Worm (Caenorhabditis elegans): Measurements from ENCODE around the gene ndab-2.

The ndab-2 gene

ce11 chrIII:7146341-7146740 lies 34.2 kb upstream of the ndab-2 start:
- TF ChIP-seq ceh-13 (GFP tag; optimal IDR thresholded peaks at IDR 0.05) (no peak), ama-1 (optimal IDR thresholded peaks at IDR 0.05) (no peak), tra-4 (tag; optimal IDR thresholded peaks at IDR 0.05) (no peak), tbx-11 (GFP tag; IDR thresholded peaks at IDR 0.05) (no peak), scrt-1 (GFP tag; IDR thresholded peaks at IDR 0.05) (no peak), aly-1 (tag; optimal IDR thresholded peaks at IDR 0.05) (no peak), hmbx-1 (tag; optimal IDR thresholded peaks at IDR 0.05) (no peak), hmg-4 (GFP tag; optimal IDR thresholded peaks at IDR 0.05) (no peak), pes-1 (GFP tag; IDR thresholded peaks at IDR 0.05) (no peak), tbx-37 (GFP tag; conservative IDR thresholded peaks at IDR 0.05) (no peak), hnd-1 (tag; optimal IDR thresholded peaks at IDR 0.05) (no peak), ceh-36 (tag; optimal IDR thresholded peaks at IDR 0.05) (no peak), F13C5.2 (tag; optimal IDR thresholded peaks at IDR 0.05) (no peak), B0310.2 (tag; optimal IDR thresholded peaks at IDR 0.05) (no peak), sea-1 (GFP tag; conservative IDR thresholded peaks at IDR 0.05) (no peak), ets-7 (tag; optimal IDR thresholded peaks at IDR 0.05) (no peak), flt-1 (GFP tag; IDR thresholded peaks at IDR 0.05) (no peak)

ce11 chrIII:7148191-7148590 lies 32.4 kb upstream of the ndab-2 start:
- TF ChIP-seq ceh-36 (tag; optimal IDR thresholded peaks at IDR 0.05) (no peak), hmbx-1 (tag; optimal IDR thresholded peaks at IDR 0.05) (no peak), tra-4 (tag; optimal IDR thresholded peaks at IDR 0.05) (no peak), hmg-4 (GFP tag; optimal IDR thresholded peaks at IDR 0.05) (no peak), aly-1 (tag; optimal IDR thresholded peaks at IDR 0.05) (no peak), flt-1 (GFP tag; IDR thresholded peaks at IDR 0.05) (no peak), tbx-11 (GFP tag; IDR thresholded peaks at IDR 0.05) (no peak), F13C5.2 (tag; optimal IDR thresholded peaks at IDR 0.05) (no peak), tbx-37 (GFP tag; conservative IDR thresholded peaks at IDR 0.05) (no peak), B0310.2 (tag; optimal IDR thresholded peaks at IDR 0.05) (no peak), sea-1 (GFP tag; conservative IDR thresholded peaks at IDR 0.05) (no peak), hnd-1 (tag; optimal IDR thresholded peaks at IDR 0.05) (no peak), pes-1 (GFP tag; IDR thresholded peaks at IDR 0.05) (no peak), ets-7 (tag; optimal IDR thresholded peaks at IDR 0.05) (no peak), ama-1 (optimal IDR thresholded peaks at IDR 0.05) (no peak), scrt-1 (GFP tag; IDR thresholded peaks at IDR 0.05) (no peak), ceh-13 (GFP tag; optimal IDR thresholded peaks at IDR 0.05) (no peak)

ce11 chrIII:7150162-7150561 lies 30.4 kb upstream of the ndab-2 start:
- TF ChIP-seq aly-1 (tag; optimal IDR thresholded peaks at IDR 0.05) (no peak), flt-1 (GFP tag; IDR thresholded peaks at IDR 0.05) (no peak), ceh-13 (GFP tag; optimal IDR thresholded peaks at IDR 0.05) (no peak), hnd-1 (tag; optimal IDR thresholded peaks at IDR 0.05) (no peak), tbx-11 (GFP tag; IDR thresholded peaks at IDR 0.05) (no peak), B0310.2 (tag; optimal IDR thresholded peaks at IDR 0.05) (no peak), ama-1 (optimal IDR thresholded peaks at IDR 0.05) (no peak), tbx-37 (GFP tag; conservative IDR thresholded peaks at IDR 0.05) (no peak), hmbx-1 (tag; optimal IDR thresholded peaks at IDR 0.05) (no peak), tra-4 (tag; optimal IDR thresholded peaks at IDR 0.05) (no peak), ceh-36 (tag; optimal IDR thresholded peaks at IDR 0.05) (no peak), sea-1 (GFP tag; conservative IDR thresholded peaks at IDR 0.05) (no peak), F13C5.2 (tag; optimal IDR thresholded peaks at IDR 0.05) (no peak)

- no peak for TF ChIP-seq ets-7 (tag; optimal IDR thresholded peaks at IDR 0.05)
- no peak for TF ChIP-seq tbx-11 (GFP tag; IDR thresholded peaks at IDR 0.05)
- TF ChIP-seq hmbx-1 (tag; optimal IDR thresholded peaks at IDR 0.05) = no peak
- no peak for TF ChIP-seq aly-1 (tag; optimal IDR thresholded peaks at IDR 0.05)
- no peak for TF ChIP-seq hnd-1 (tag; optimal IDR thresholded peaks at IDR 0.05)
- no peak for TF ChIP-seq ceh-36 (tag; optimal IDR thresholded peaks at IDR 0.05)
- TF ChIP-seq sea-1 (GFP tag; conservative IDR thresholded peaks at IDR 0.05) = no peak
- TF ChIP-seq ceh-13 (GFP tag; optimal IDR thresholded peaks at IDR 0.05) = no peak
- no peak for TF ChIP-seq tra-4 (tag; optimal IDR thresholded peaks at IDR 0.05)
- TF ChIP-seq ama-1 (optimal IDR thresholded peaks at IDR 0.05) = no peak
- TF ChIP-seq pes-1 (GFP tag; IDR thresholded peaks at IDR 0.05) = no peak
- no peak for TF ChIP-seq scrt-1 (GFP tag; IDR thresholded peaks at IDR 0.05)
- TF ChIP-seq hmg-4 (GFP tag; optimal IDR thresholded peaks at IDR 0.05) = no peak
- TF ChIP-seq tbx-37 (GFP tag; conservative IDR thresholded peaks at IDR 0.05) = no peak
- TF ChIP-seq F13C5.2 (tag; optimal IDR thresholded peaks at IDR 0.05) = no peak
- TF ChIP-seq flt-1 (GFP tag; IDR thresholded peaks at IDR 0.05) = no peak
- TF ChIP-seq B0310.2 (tag; optimal IDR thresholded peaks at IDR 0.05) = no peak
These were observed 28.0 kb upstream of the ndab-2 start for ce11 chrIII:7152569-7152968.

- no peak for TF ChIP-seq B0310.2 (tag; optimal IDR thresholded peaks at IDR 0.05)
- TF ChIP-seq tbx-11 (GFP tag; IDR thresholded peaks at IDR 0.05) = no peak
- peak; percentile 32 for TF ChIP-seq F13C5.2 (tag; optimal IDR thresholded peaks at IDR 0.05)
- peak; percentile 25 for TF ChIP-seq hmg-4 (GFP tag; optimal IDR thresholded peaks at IDR 0.05)
- no peak for TF ChIP-seq ceh-13 (GFP tag; optimal IDR thresholded peaks at IDR 0.05)
- TF ChIP-seq tra-4 (tag; optimal IDR thresholded peaks at IDR 0.05) = no peak
- no peak for TF ChIP-seq tbx-37 (GFP tag; conservative IDR thresholded peaks at IDR 0.05)
These were observed 26.8 kb upstream of the ndab-2 start, which contains the start of gene ogt-1 for ce11 chrIII:7153747-7154238. Gene ogt-1 (minus strand): TSS chrIII:7153797.

ce11 chrIII:7154526-7154925 lies 26.0 kb upstream of the ndab-2 start:
- TF ChIP-seq F13C5.2 (tag; optimal IDR thresholded peaks at IDR 0.05) (no peak), ceh-13 (GFP tag; optimal IDR thresholded peaks at IDR 0.05) (no peak), tbx-37 (GFP tag; conservative IDR thresholded peaks at IDR 0.05) (no peak), ama-1 (optimal IDR thresholded peaks at IDR 0.05) (no peak), B0310.2 (tag; optimal IDR thresholded peaks at IDR 0.05) (no peak), flt-1 (GFP tag; IDR thresholded peaks at IDR 0.05) (no peak), hmg-4 (GFP tag; optimal IDR thresholded peaks at IDR 0.05) (no peak), pes-1 (GFP tag; IDR thresholded peaks at IDR 0.05) (no peak)

- TF ChIP-seq F13C5.2 (tag; optimal IDR thresholded peaks at IDR 0.05) (peak; percentile 70), tra-4 (tag; optimal IDR thresholded peaks at IDR 0.05) (no peak), hmg-4 (GFP tag; optimal IDR thresholded peaks at IDR 0.05) (peak; percentile 2), sea-1 (GFP tag; conservative IDR thresholded peaks at IDR 0.05) (0 out of 2 replicates have a peak, but pooled peaks have one; percentile 28), flt-1 (GFP tag; IDR thresholded peaks at IDR 0.05) (peak; percentile 3; the same call in 1 of the 2 replicates)
These were observed 24.9 kb upstream of the ndab-2 start for ce11 chrIII:7155631-7156030.

All from whole organism, early embryonic.